Worm (Caenorhabditis elegans): ENCODE data around the gene mrpl-28.
A peak's percentile ranks its signal among the peaks of the same experiment; 100 is the strongest.

ce11 chrII:159294-159922, 3.6 kb upstream of the mrpl-28 start:
- TF ChIP-seq nhr-11 (tag; optimal IDR thresholded peaks at IDR 0.05) (no peak), pqm-1 (tag; optimal IDR thresholded peaks at IDR 0.05) (peak; percentile 33), Y105C5A.15 (GFP tag; IDR thresholded peaks at IDR 0.05) (no peak), ctbp-1 (GFP tag; IDR thresholded peaks at IDR 0.05) (no peak), lin-13 (GFP tag; optimal IDR thresholded peaks at IDR 0.05) (no peak), aly-2 (tag; optimal IDR thresholded peaks at IDR 0.05) (no peak), R02D3.7 (tag; optimal IDR thresholded peaks at IDR 0.05) (no peak), daf-12 (tag; optimal IDR thresholded peaks at IDR 0.05) (no peak), dve-1 (tag; optimal IDR thresholded peaks at IDR 0.05; ENCODE audit: insufficient read depth) (peak; percentile 58), lsy-2 (tag; optimal IDR thresholded peaks at IDR 0.05) (peak in 1 of 2 experiments; percentile 55), snpc-4 (tag; optimal IDR thresholded peaks at IDR 0.05) (no peak), rbr-2 (tag; optimal IDR thresholded peaks at IDR 0.05) (no peak)
